Fruit fly (Drosophila melanogaster) Kc167 (cell line): ENCODE measurements around the gene deltaCOP.

Experiments
- Myc ChIP-seq: fragments of >200 bp; optimal IDR thresholded peaks from 2 replicates; lab custom pipeline; 2017; ENCODE audit warnings: missing external identifiers
- Sin3A ChIP-seq: fragments of >200 bp; optimal IDR thresholded peaks from 2 replicates; lab custom pipeline; 2018; ENCODE audit warnings: missing external identifiers
- h ChIP-seq: fragments of >200 bp; optimal IDR thresholded peaks from 3 replicates; lab custom pipeline; 2018; ENCODE audit warnings: missing external identifiers
- insv ChIP-seq: fragments of >200 bp; optimal IDR thresholded peaks from 3 replicates; lab custom pipeline; 2018; ENCODE audit warnings: missing external identifiers
- psq ChIP-seq: fragments of >200 bp; optimal IDR thresholded peaks from 2 replicates; lab custom pipeline; 2017; ENCODE audit warnings: missing external identifiers
- ttk ChIP-seq: sonication (Bioruptor generic); optimal IDR thresholded peaks from 2 replicates; lab custom pipeline; 2017; ENCODE audit warnings: missing external identifiers

dm6 chrX:1880139-1880556, 18.6 kb upstream of the deltaCOP start, which contains the start of gene Coa8:
- no peak for TF ChIP-seq psq (lab: Kevin White, UChicago)
- no peak for TF ChIP-seq Sin3A (lab: Kevin White, UChicago)
- TF ChIP-seq h (lab: Kevin White, UChicago), result no peak
- no peak for TF ChIP-seq ttk (lab: Kevin White, UChicago)
- TF ChIP-seq Myc, result no peak
- TF ChIP-seq insv, result no peak
